Fruit fly (Drosophila melanogaster): ENCODE results near the gene nsl1.
A peak's percentile ranks its signal among the peaks of the same experiment; 100 is the strongest.

nsl1 gene

dm6 chr3R:15836864-15837824 lies 43.6 kb downstream of the nsl1 start, which contains the start of the genes ND-23 and spn-E (continued):
- TF ChIP-seq vvl (GFP tag; IDR thresholded peaks at IDR 0.05) (peak; percentile 57), p53 (GFP tag; optimal IDR thresholded peaks at IDR 0.05) (no peak), CG8359 (GFP tag; optimal IDR thresholded peaks at IDR 0.05; ENCODE audit: borderline replicate concordance) (no peak), Side (GFP tag; optimal IDR thresholded peaks at IDR 0.05) (no peak), gro (GFP tag; optimal IDR thresholded peaks at IDR 0.05) (no peak), CG15601 (tag; optimal IDR thresholded peaks at IDR 0.05) (no peak), Spps (tag; optimal IDR thresholded peaks at IDR 0.05) (no peak), CG30431 (GFP tag; optimal IDR thresholded peaks at IDR 0.05) (no peak)

- TF ChIP-seq stwl (tag; optimal IDR thresholded peaks at IDR 0.05) (peak; percentile 98), sens (GFP tag) (peak; percentile 44), sob (GFP tag; IDR thresholded peaks at IDR 0.05) (0 out of 2 replicates have a peak, but pooled peaks have one; percentile 8), Dref (GFP tag; IDR thresholded peaks at IDR 0.05) (peak; percentile 61), CG14441 (GFP tag; IDR thresholded peaks at IDR 0.05) (no peak), slbo (GFP tag; IDR thresholded peaks at IDR 0.05) (peak; percentile 13; the same call in 1 of the 2 replicates), CG15514 (GFP tag; optimal IDR thresholded peaks at IDR 0.05) (peak; percentile 8), E2f2 (GFP tag; IDR thresholded peaks at IDR 0.05) (peak; percentile 92), Asciz (GFP tag; optimal IDR thresholded peaks at IDR 0.05) (no peak), CG13624 (GFP tag; optimal IDR thresholded peaks at IDR 0.05) (peak; percentile 22), dysf (GFP tag; IDR thresholded peaks at IDR 0.05) (no peak), sna (GFP tag; IDR thresholded peaks at IDR 0.05; ENCODE audit: partially characterized antibody) (peak; percentile 43; the same call in 1 of the 2 replicates), lilli (GFP tag; optimal IDR thresholded peaks at IDR 0.05) (peak; percentile 23), CG14014 (GFP tag; IDR thresholded peaks at IDR 0.05) (no peak), az2 (GFP tag; optimal IDR thresholded peaks at IDR 0.05) (peak; percentile 4), CG32532 (GFP tag; IDR thresholded peaks at IDR 0.05) (no peak), zfh1 (GFP tag; IDR thresholded peaks at IDR 0.05) (no peak), CG3847 (GFP tag; IDR thresholded peaks at IDR 0.05) (peak; percentile 27; the same call in 1 of the 2 replicates), Scr (GFP tag; IDR thresholded peaks at IDR 0.05; ENCODE audit: partially characterized antibody) (peak; percentile 40; the same call in 1 of the 2 replicates), pzg (GFP tag; optimal IDR thresholded peaks at IDR 0.05) (peak; percentile 41), nmo (GFP tag; optimal IDR thresholded peaks at IDR 0.05) (no peak), Abd-B (GFP tag; optimal IDR thresholded peaks at IDR 0.05) (peak; percentile 11), Sry-δ (GFP tag; optimal IDR thresholded peaks at IDR 0.05) (peak; percentile 34), Myb (GFP tag; optimal IDR thresholded peaks at IDR 0.05) (peak; percentile 37), HLH54F (GFP tag; optimal IDR thresholded peaks at IDR 0.05) (peak; percentile 19), CG12155 (GFP tag; optimal IDR thresholded peaks at IDR 0.05) (peak; percentile 13), al (GFP tag; IDR thresholded peaks at IDR 0.05) (no peak), Dbx (GFP tag; IDR thresholded peaks at IDR 0.05) (no peak), amos (GFP tag; IDR thresholded peaks at IDR 0.05; ENCODE audit: partially characterized antibody) (peak; percentile 29; the same call in 1 of the 2 replicates), Rfx (GFP tag; IDR thresholded peaks at IDR 0.05) (peak; percentile 58), CG9932 (GFP tag; IDR thresholded peaks at IDR 0.05) (peak; percentile 49; the same call in 1 of the 2 replicates), B-H2 (GFP tag; optimal IDR thresholded peaks at IDR 0.05) (no peak), CG30403 (GFP tag; optimal IDR thresholded peaks at IDR 0.05) (peak; percentile 7), BEAF-32 (GFP tag; optimal IDR thresholded peaks at IDR 0.05) (peak; percentile 34), Bgb (GFP tag; IDR thresholded peaks at IDR 0.05; ENCODE audit: partially characterized antibody) (peak; percentile 51), zen2 (GFP tag; IDR thresholded peaks at IDR 0.05; ENCODE audit: partially characterized antibody) (peak; percentile 56; the same call in 1 of the 3 replicates), toy (GFP tag; IDR thresholded peaks at IDR 0.05) (no peak), NfI (GFP tag; optimal IDR thresholded peaks at IDR 0.05) (peak; percentile 8), CG10267 (tag; optimal IDR thresholded peaks at IDR 0.05) (peak; percentile 88)
Observed at dm6 chr3R:15839294-15839693, 45.7 kb downstream of the nsl1 start, which contains the start of gene Pbp45. Pbp45 (minus strand) TSS chr3R:15839515.
